Fruit fly (Drosophila melanogaster) whole organism, embryonic: ENCODE measurements around the gene CG11912.

Source experiments
- Asciz ChIP-seq: fragments of 200-800 bp; sonication (Bioruptor generic); optimal IDR thresholded peaks from 2 replicates; lab custom pipeline; 2017; ENCODE audit warnings: missing biosample characterization, mild to moderate bottlenecking, missing genetic modification characterization, missing genetic modification reagents
- Bteb2 ChIP-seq: fragments of 200-800 bp; sonication (Bioruptor generic); optimal IDR thresholded peaks from 2 replicates; lab custom pipeline; 2016; ENCODE audit warnings: missing biosample characterization, missing genetic modification characterization
- CG10274 ChIP-seq: fragments of 200-800 bp; sonication (Bioruptor generic); optimal IDR thresholded peaks from 3 replicates; lab custom pipeline; 2017; ENCODE audit warnings: missing biosample characterization, mild to moderate bottlenecking, missing genetic modification characterization
- CG11398 ChIP-seq: fragments of 200-800 bp; sonication (Bioruptor generic); optimal IDR thresholded peaks from 2 replicates; lab custom pipeline; 2016; ENCODE audit warnings: missing biosample characterization, missing genetic modification characterization
- CG11504 ChIP-seq: fragments of 200-800 bp; sonication (Bioruptor generic); optimal IDR thresholded peaks from 3 replicates; lab custom pipeline; 2019; ENCODE audit warnings: missing biosample characterization, mild to moderate bottlenecking, missing genetic modification characterization, moderate library complexity
- CG12769 ChIP-seq: fragments of 200-800 bp; sonication (Bioruptor generic); optimal IDR thresholded peaks from 2 replicates; lab custom pipeline; 2019; ENCODE audit warnings: missing biosample characterization, mild to moderate bottlenecking, missing genetic modification characterization, moderate library complexity
- CG13775 ChIP-seq: fragments of 200-800 bp; sonication (Bioruptor generic); optimal IDR thresholded peaks from 3 replicates; lab custom pipeline; 2017; ENCODE audit warnings: missing biosample characterization, mild to moderate bottlenecking, missing genetic modification characterization
- CG16813 ChIP-seq: fragments of 200-800 bp; sonication (Bioruptor generic); IDR thresholded peaks from 3 replicates; pipeline ENCODE4 v1.3.6; 2022; ENCODE audit warnings: missing biosample characterization, missing genetic modification characterization; ENCODE audit not compliant: partially characterized antibody
- CG18764 ChIP-seq: fragments of 200-800 bp; sonication (Bioruptor generic); optimal IDR thresholded peaks from 3 replicates; lab custom pipeline; 2016; ENCODE audit warnings: missing biosample characterization, missing genetic modification characterization
- CG34224 ChIP-seq: fragments of 200-800 bp; sonication (Bioruptor generic); IDR thresholded peaks from 3 replicates; pipeline ENCODE4 v1.3.6; 2022; ENCODE audit warnings: missing biosample characterization, missing genetic modification characterization; ENCODE audit not compliant: partially characterized antibody
- CG4404 ChIP-seq: fragments of 200-800 bp; sonication (Bioruptor generic); IDR thresholded peaks from 2 replicates; pipeline ENCODE4 v1.3.6; 2022; ENCODE audit warnings: missing biosample characterization, missing genetic modification characterization
- CG4707 ChIP-seq: fragments of 200-800 bp; sonication (Bioruptor generic); optimal IDR thresholded peaks from 2 replicates; lab custom pipeline; 2018; ENCODE audit warnings: missing biosample characterization, mild to moderate bottlenecking, missing genetic modification characterization, moderate library complexity
- CG4854 ChIP-seq: fragments of 200-800 bp; sonication (Bioruptor generic); optimal IDR thresholded peaks from 2 replicates; lab custom pipeline; 2016; ENCODE audit warnings: missing biosample characterization, missing genetic modification characterization, inconsistent platforms
- CG7839 ChIP-seq: fragments of 200-800 bp; sonication (Bioruptor generic); optimal IDR thresholded peaks from 3 replicates; lab custom pipeline; 2018; ENCODE audit warnings: missing biosample characterization, mild to moderate bottlenecking, missing genetic modification characterization, moderate library complexity
- CG7987 ChIP-seq: fragments of 200-800 bp; sonication (Bioruptor generic); optimal IDR thresholded peaks from 2 replicates; lab custom pipeline; 2018; ENCODE audit warnings: missing biosample characterization, mild to moderate bottlenecking, missing genetic modification characterization, moderate library complexity
- CG9817 ChIP-seq: fragments of 200-800 bp; sonication (Bioruptor generic); optimal IDR thresholded peaks from 2 replicates; lab custom pipeline; 2018; ENCODE audit warnings: missing biosample characterization, mild to moderate bottlenecking, missing genetic modification characterization, moderate library complexity
- CG9932 ChIP-seq: fragments of 200-800 bp; sonication (Bioruptor generic); IDR thresholded peaks from 2 replicates; pipeline ENCODE4 v1.3.6; 2022; ENCODE audit warnings: missing biosample characterization, missing genetic modification characterization
- Ets97D ChIP-seq: fragments of 200-800 bp; sonication (Bioruptor generic); optimal IDR thresholded peaks from 3 replicates; lab custom pipeline; 2016; ENCODE audit warnings: missing biosample characterization, missing genetic modification characterization
- Fer1 ChIP-seq: fragments of 200-800 bp; sonication (Bioruptor generic); optimal IDR thresholded peaks from 2 replicates; lab custom pipeline; 2017; ENCODE audit warnings: missing biosample characterization, mild to moderate bottlenecking, missing genetic modification characterization
- H15 ChIP-seq: fragments of 200-800 bp; sonication (Bioruptor generic); IDR thresholded peaks from 3 replicates; pipeline ENCODE4 v1.3.6; 2022; ENCODE audit warnings: missing biosample characterization, missing genetic modification characterization
- H2.0 ChIP-seq: fragments of 200-800 bp; sonication (Bioruptor generic); IDR thresholded peaks from 2 replicates; pipeline ENCODE4 v1.3.6; 2022; ENCODE audit warnings: missing biosample characterization, missing genetic modification characterization
- Mrtf ChIP-seq: fragments of 200-800 bp; sonication (Bioruptor generic); IDR thresholded peaks from 3 replicates; pipeline ENCODE4 v1.3.6; 2022; ENCODE audit warnings: missing biosample characterization, missing genetic modification characterization
- Nf-YB ChIP-seq: fragments of 200-800 bp; sonication (Bioruptor generic); optimal IDR thresholded peaks from 3 replicates; lab custom pipeline; 2019; ENCODE audit warnings: missing biosample characterization, mild to moderate bottlenecking, missing genetic modification characterization, moderate library complexity
- Nf-YC ChIP-seq: fragments of 200-800 bp; optimal IDR thresholded peaks from 3 replicates; lab custom pipeline; 2019; ENCODE audit warnings: missing biosample characterization, mild to moderate bottlenecking, missing genetic modification characterization, moderate library complexity
- Sry-δ ChIP-seq: fragments of 200-800 bp; sonication (Bioruptor generic); optimal IDR thresholded peaks from 2 replicates; lab custom pipeline; 2016; ENCODE audit warnings: missing biosample characterization, missing genetic modification characterization
- ab ChIP-seq: fragments of 200-800 bp; sonication (Bioruptor generic); optimal IDR thresholded peaks from 2 replicates; lab custom pipeline; 2016; ENCODE audit warnings: missing biosample characterization, missing genetic modification characterization
- aop ChIP-seq: fragments of 200-800 bp; sonication (Bioruptor generic); IDR thresholded peaks from 2 replicates; pipeline ENCODE4 v1.3.6; 2022; ENCODE audit warnings: missing biosample characterization, missing genetic modification characterization
- bcd ChIP-seq: fragments of 200-800 bp; sonication (Bioruptor generic); optimal IDR thresholded peaks from 2 replicates; lab custom pipeline; 2017; ENCODE audit warnings: missing biosample characterization, mild to moderate bottlenecking, missing genetic modification characterization
- bsh ChIP-seq, 2 experiments: fragments of 200-800 bp; sonication (Bioruptor generic); optimal IDR thresholded peaks; 2 replicates each; lab custom pipeline; 2017 to 2018; ENCODE audit warnings: mild to moderate bottlenecking in 2 of 2, missing biosample characterization in 2 of 2, missing genetic modification characterization in 2 of 2, moderate library complexity in 1 of 2
- cas ChIP-seq: fragments of 200-800 bp; sonication (Bioruptor generic); IDR thresholded peaks from 2 replicates; pipeline ENCODE4 v1.3.6; 2022; ENCODE audit warnings: missing biosample characterization, missing genetic modification characterization
- ci ChIP-seq: fragments of 200-800 bp; sonication (Bioruptor generic); IDR thresholded peaks from 3 replicates; pipeline ENCODE4 v1.3.6; 2022; ENCODE audit warnings: missing biosample characterization, missing genetic modification characterization
- da ChIP-seq: fragments of 200-800 bp; sonication (Bioruptor generic); optimal IDR thresholded peaks from 2 replicates; lab custom pipeline; 2016; ENCODE audit warnings: missing biosample characterization, missing genetic modification characterization
- dmrt11E ChIP-seq: fragments of 200-800 bp; sonication (Bioruptor generic); optimal IDR thresholded peaks from 3 replicates; lab custom pipeline; 2018; ENCODE audit warnings: missing biosample characterization, mild to moderate bottlenecking, missing genetic modification characterization, moderate library complexity
- fd96Cb ChIP-seq: fragments of 200-800 bp; sonication (Bioruptor generic); optimal IDR thresholded peaks from 2 replicates; lab custom pipeline; 2018; ENCODE audit warnings: missing biosample characterization, mild to moderate bottlenecking, missing genetic modification characterization, moderate library complexity
- gsb-n ChIP-seq: fragments of 200-800 bp; sonication (Bioruptor generic); optimal IDR thresholded peaks from 3 replicates; lab custom pipeline; 2018; ENCODE audit warnings: missing biosample characterization, mild to moderate bottlenecking, missing genetic modification characterization
- ind ChIP-seq: fragments of 200-800 bp; sonication (Bioruptor generic); optimal IDR thresholded peaks from 3 replicates; lab custom pipeline; 2016; ENCODE audit warnings: missing biosample characterization, missing genetic modification characterization
- jigr1 ChIP-seq: fragments of 200-800 bp; sonication (Bioruptor generic); IDR thresholded peaks from 3 replicates; pipeline ENCODE4 v1.3.6; 2022; ENCODE audit warnings: missing biosample characterization, missing genetic modification characterization
- kah ChIP-seq: fragments of 200-800 bp; sonication (Bioruptor generic); optimal IDR thresholded peaks from 2 replicates; lab custom pipeline; 2018; ENCODE audit warnings: missing biosample characterization, mild to moderate bottlenecking, missing genetic modification characterization
- ken ChIP-seq: fragments of 200-800 bp; sonication (Bioruptor generic); IDR thresholded peaks from 3 replicates; pipeline ENCODE4 v1.3.6; 2022; ENCODE audit warnings: missing biosample characterization, missing genetic modification characterization
- otp ChIP-seq: fragments of 200-800 bp; sonication (Bioruptor generic); IDR thresholded peaks from 3 replicates; pipeline ENCODE4, ENCODE4 v1.3.6; 2022; ENCODE audit warnings: missing biosample characterization, missing genetic modification characterization
- row ChIP-seq: fragments of 200-800 bp; sonication (Bioruptor generic); IDR thresholded peaks from 3 replicates; pipeline ENCODE4 v1.3.6; 2022; ENCODE audit warnings: missing biosample characterization, missing genetic modification characterization
- run ChIP-seq: fragments of 200-800 bp; sonication (Bioruptor generic); optimal IDR thresholded peaks from 3 replicates; lab custom pipeline; 2018; ENCODE audit warnings: missing biosample characterization, mild to moderate bottlenecking, missing genetic modification characterization
- salm ChIP-seq: fragments of 200-800 bp; sonication (Bioruptor generic); optimal IDR thresholded peaks from 2 replicates; lab custom pipeline; 2018; ENCODE audit warnings: missing biosample characterization, mild to moderate bottlenecking, missing genetic modification characterization
- slbo ChIP-seq: fragments of 200-800 bp; sonication (Bioruptor generic); IDR thresholded peaks from 2 replicates; pipeline ENCODE4 v1.3.6; 2022; ENCODE audit warnings: missing biosample characterization, missing genetic modification characterization
- slou ChIP-seq: fragments of 200-800 bp; sonication (Bioruptor generic); optimal IDR thresholded peaks from 3 replicates; lab custom pipeline; 2016; ENCODE audit warnings: missing biosample characterization, missing genetic modification characterization
- stc ChIP-seq: fragments of 200-800 bp; sonication (Bioruptor generic); IDR thresholded peaks from 2 replicates; pipeline ENCODE4 v1.3.6; 2022; ENCODE audit warnings: missing biosample characterization, missing genetic modification characterization
- stwl ChIP-seq: fragments of 200-800 bp; sonication (Bioruptor generic); optimal IDR thresholded peaks from 3 replicates; lab custom pipeline; 2018; ENCODE audit warnings: missing biosample characterization, mild to moderate bottlenecking, missing genetic modification characterization, moderate library complexity
- trem ChIP-seq: fragments of 200-800 bp; optimal IDR thresholded peaks from 3 replicates; lab custom pipeline; 2019; ENCODE audit warnings: missing biosample characterization, mild to moderate bottlenecking, missing genetic modification characterization, moderate library complexity
- unpg ChIP-seq: fragments of 200-800 bp; sonication (Bioruptor generic); optimal IDR thresholded peaks from 3 replicates; lab custom pipeline; 2018; ENCODE audit warnings: missing biosample characterization, mild to moderate bottlenecking, missing genetic modification characterization, moderate library complexity
- vnd ChIP-seq: fragments of 200-800 bp; sonication (Bioruptor generic); IDR thresholded peaks from 3 replicates; pipeline ENCODE4 v1.3.6; 2022; ENCODE audit warnings: missing biosample characterization, missing genetic modification characterization; ENCODE audit not compliant: partially characterized antibody

The CG11912 gene

dm6 chr2L:286421-286820 is 32.6 kb downstream of the CG11912 start (continued):
- TF ChIP-seq H2.0 (peak; percentile 62; the same call in 1 of the 2 replicates), unpg (GFP tag; lab: Kevin White, UChicago) (peak; percentile 63), CG7987 (peak; percentile 41), Nf-YB (GFP tag; lab: Kevin White, UChicago) (no peak), CG13775 (GFP tag; lab: Kevin White, UChicago) (no peak), CG4854 (GFP tag; lab: Kevin White, UChicago) (peak; percentile 6), Ets97D (peak; percentile 20), Mrtf (peak; percentile 71; the same call in 2 of the 3 replicates), stwl (tag; lab: Kevin White, UChicago) (no peak), gsb-n (no peak), CG4707 (GFP tag; lab: Kevin White, UChicago) (peak; percentile 7), dmrt11E (tag; lab: Kevin White, UChicago) (no peak), fd96Cb (tag; lab: Kevin White, UChicago) (peak; percentile 12), ab (GFP tag; lab: Kevin White, UChicago) (peak; percentile 37), CG34224 (GFP tag; lab: Robert Waterston, UW) (0 out of 3 replicates have a peak, but pooled peaks have one; percentile 25), Bteb2 (GFP tag; lab: Kevin White, UChicago) (peak; percentile 53), run (tag; lab: Kevin White, UChicago) (peak; percentile 42), CG11504 (tag; lab: Kevin White, UChicago) (peak; percentile 56), ci (peak; percentile 78), trem (tag; lab: Kevin White, UChicago) (no peak), CG9932 (GFP tag; lab: Robert Waterston, UW) (peak; percentile 86), vnd (GFP tag; lab: Robert Waterston, UW) (no peak), bcd (peak; percentile 56), CG9817 (tag; lab: Kevin White, UChicago) (peak; percentile 56), aop (GFP tag; lab: Robert Waterston, UW) (peak; percentile 66), CG18764 (GFP tag; lab: Kevin White, UChicago) (peak; percentile 29), CG11398 (GFP tag; lab: Kevin White, UChicago) (peak; percentile 44), salm (tag; lab: Kevin White, UChicago) (no peak), CG16813 (GFP tag; lab: Robert Waterston, UW) (no peak), CG7839 (peak; percentile 73), kah (no peak), slbo (GFP tag; lab: Robert Waterston, UW) (peak; percentile 92), CG12769 (tag; lab: Kevin White, UChicago) (peak; percentile 92), CG4404 (GFP tag; lab: Robert Waterston, UW) (no peak), da (peak; percentile 37), ind (GFP tag; lab: Kevin White, UChicago) (peak; percentile 78), CG10274 (GFP tag; lab: Kevin White, UChicago) (no peak), ken (GFP tag; lab: Robert Waterston, UW) (peak; percentile 77; the same call in 2 of the 3 replicates), row (GFP tag; lab: Robert Waterston, UW) (peak; percentile 96), slou (GFP tag; lab: Kevin White, UChicago) (no peak), bsh (GFP tag; optimal IDR thresholded peaks at IDR 0.05; lab: Kevin White, UChicago) (peak; percentile 46 to 54), cas (GFP tag; lab: Robert Waterston, UW) (peak; percentile 58; the same call in 1 of the 2 replicates), Fer1 (GFP tag; lab: Kevin White, UChicago) (peak; percentile 80), H15 (GFP tag; lab: Robert Waterston, UW) (peak; percentile 62; the same call in 2 of the 3 replicates), Asciz (GFP tag; lab: Kevin White, UChicago) (no peak), Nf-YC (tag; lab: Kevin White, UChicago) (no peak), jigr1 (GFP tag; lab: Robert Waterston, UW) (no peak), Sry-δ (GFP tag; lab: Kevin White, UChicago) (peak; percentile 31), stc (0 out of 2 replicates have a peak, but pooled peaks have one; percentile 18), otp (GFP tag; lab: Robert Waterston, UW) (peak; percentile 64)
